Worm (Caenorhabditis elegans) whole organism, L4 larva: ENCODE data around the gene Y45F3A.5.

Experiments used
- D1046.2 ChIP-seq: fragments of 200-800 bp; sonication (Bioruptor generic); IDR thresholded peaks from 2 replicates; pipeline ENCODE4 v1.3.6; 2022; ENCODE audit warnings: missing genetic modification characterization, missing compliant biosample characterization
- F10B5.3 ChIP-seq: sonication (generic microtip); optimal IDR thresholded peaks from 2 replicates; lab custom pipeline; 2016; ENCODE audit warnings: mild to moderate bottlenecking, missing genetic modification characterization, missing compliant biosample characterization
- F26F4.8 ChIP-seq: fragments of 200-800 bp; sonication (Bioruptor generic); conservative IDR thresholded peaks from 2 replicates; pipeline ENCODE4 v1.3.6; 2022; ENCODE audit warnings: missing genetic modification characterization, missing compliant biosample characterization
- F49E8.2 ChIP-seq: sonication (generic microtip); optimal IDR thresholded peaks from 2 replicates; lab custom pipeline; 2016; ENCODE audit warnings: missing compliant biosample characterization, mild to moderate bottlenecking, missing genetic modification characterization, borderline replicate concordance
- Y105C5A.15 ChIP-seq: fragments of 200-800 bp; sonication (Bioruptor generic); IDR thresholded peaks from 2 replicates; pipeline ENCODE4 v1.3.6; 2022; ENCODE audit warnings: missing genetic modification characterization, missing compliant biosample characterization
- Y48G9A.11 ChIP-seq: fragments of 200-800 bp; sonication (Bioruptor generic); IDR thresholded peaks from 2 replicates; pipeline ENCODE4 v1.3.6; 2022; ENCODE audit warnings: missing genetic modification reagents, missing genetic modification characterization, missing compliant biosample characterization
- Y5F2A.4 ChIP-seq: fragments of 200-800 bp; sonication (Bioruptor generic); optimal IDR thresholded peaks from 2 replicates; lab custom pipeline; 2018; ENCODE audit warnings: mild to moderate bottlenecking, missing genetic modification characterization, missing compliant biosample characterization
- Y75B8A.6 ChIP-seq: fragments of 200-800 bp; sonication (Bioruptor generic); IDR thresholded peaks from 2 replicates; pipeline ENCODE4 v1.3.6; 2022; ENCODE audit warnings: missing genetic modification reagents, missing genetic modification characterization, missing compliant biosample characterization
- ZK546.5 ChIP-seq, 2 experiments: sonication (generic microtip); optimal IDR thresholded peaks; 2 replicates each; lab custom pipeline; 2017; ENCODE audit warnings: missing biosample characterization in 2 of 2, missing genetic modification characterization in 2 of 2
- ama-1 ChIP-seq: fragments of 150-350 bp; optimal IDR thresholded peaks from 2 replicates; lab custom pipeline; 2014; ENCODE audit warnings: inconsistent platforms, mixed read lengths
- ceh-28 ChIP-seq: fragments of 150-350 bp; optimal IDR thresholded peaks from 2 replicates; lab custom pipeline; 2014; ENCODE audit warnings: missing biosample characterization, missing genetic modification reagents, missing genetic modification characterization
- ceh-82 ChIP-seq: sonication (generic microtip); optimal IDR thresholded peaks from 2 replicates; lab custom pipeline; 2017; ENCODE audit warnings: missing biosample characterization, missing genetic modification characterization
- cey-2 ChIP-seq: sonication (generic microtip); optimal IDR thresholded peaks from 3 replicates; lab custom pipeline; 2017; ENCODE audit warnings: missing genetic modification characterization, mild to moderate bottlenecking, missing compliant biosample characterization, antibody characterized with exemption, borderline replicate concordance; ENCODE audit not compliant: insufficient read depth
- ctbp-1 ChIP-seq: fragments of 200-800 bp; sonication (Bioruptor generic); IDR thresholded peaks from 2 replicates; pipeline ENCODE4 v1.3.6; 2022; ENCODE audit warnings: missing genetic modification reagents, missing genetic modification characterization, missing compliant biosample characterization
- daf-12 ChIP-seq: fragments of 150-350 bp; optimal IDR thresholded peaks from 2 replicates; lab custom pipeline; 2014; ENCODE audit warnings: missing biosample characterization, missing genetic modification reagents, missing genetic modification characterization
- daf-16 ChIP-seq, 3 experiments: sonication (generic microtip); optimal IDR thresholded peaks; 2 replicates each; lab custom pipeline; 2016 to 2017; ENCODE audit warnings: missing genetic modification characterization in 3 of 3, missing genetic modification reagents in 3 of 3, mild to moderate bottlenecking in 2 of 3, missing compliant biosample characterization in 2 of 3, missing biosample characterization in 1 of 3, moderate library complexity in 1 of 3
- dmd-6 ChIP-seq: fragments of 200-800 bp; sonication (Bioruptor generic); IDR thresholded peaks from 2 replicates; pipeline ENCODE4 v1.3.6; 2022; ENCODE audit warnings: missing genetic modification reagents, missing genetic modification characterization, missing compliant biosample characterization
- dmd-9 ChIP-seq: fragments of 200-800 bp; sonication (Bioruptor generic); IDR thresholded peaks from 2 replicates; pipeline ENCODE4 v1.3.6; 2022; ENCODE audit warnings: missing genetic modification reagents, missing genetic modification characterization, missing compliant biosample characterization
- dpl-1 ChIP-seq: fragments of 150-350 bp; optimal IDR thresholded peaks from 2 replicates; lab custom pipeline; 2014; ENCODE audit warnings: missing biosample characterization, missing genetic modification reagents, missing genetic modification characterization
- dve-1 ChIP-seq: sonication (generic microtip); optimal IDR thresholded peaks from 2 replicates; lab custom pipeline; 2017; ENCODE audit warnings: antibody characterized with exemption, mild to moderate bottlenecking, missing genetic modification characterization, missing compliant biosample characterization; ENCODE audit not compliant: insufficient read depth
- egl-27 ChIP-seq: sonication (generic microtip); optimal IDR thresholded peaks from 3 replicates; lab custom pipeline; 2017; ENCODE audit warnings: missing biosample characterization, missing genetic modification reagents, missing genetic modification characterization
- fkh-10 ChIP-seq: fragments of 150-350 bp; optimal IDR thresholded peaks from 2 replicates; lab custom pipeline; 2014; ENCODE audit warnings: missing biosample characterization, missing genetic modification reagents, missing genetic modification characterization
- hif-1 ChIP-seq, 2 experiments: sonication (generic microtip); optimal IDR thresholded peaks; 2 replicates each; lab custom pipeline; 2016 to 2017; ENCODE audit warnings: missing compliant biosample characterization in 2 of 2, missing genetic modification characterization in 2 of 2, missing genetic modification reagents in 2 of 2, missing genotype in 2 of 2, mild to moderate bottlenecking in 1 of 2
- hlh-11 ChIP-seq: fragments of 200-800 bp; sonication (Bioruptor generic); optimal IDR thresholded peaks from 2 replicates; lab custom pipeline; 2018; ENCODE audit warnings: mild to moderate bottlenecking, missing genetic modification characterization, missing compliant biosample characterization
- lin-1 ChIP-seq: fragments of 200-800 bp; sonication (Bioruptor generic); IDR thresholded peaks from 2 replicates; pipeline ENCODE4 v1.3.6; 2022; ENCODE audit warnings: missing genetic modification reagents, missing genetic modification characterization, missing compliant biosample characterization
- lin-15B ChIP-seq: fragments of 150-350 bp; sonication (generic microtip); optimal IDR thresholded peaks from 3 replicates; lab custom pipeline; 2014; ENCODE audit warnings: missing biosample characterization, missing genetic modification characterization
- mdl-1 ChIP-seq, 2 experiments: fragments of 150-350 bp in 1 of 2; sonication (generic microtip) in 1 of 2; optimal IDR thresholded peaks; 2 replicates each; lab custom pipeline; 2014 to 2017; ENCODE audit warnings: missing biosample characterization in 2 of 2, missing genetic modification characterization in 2 of 2
- mes-2 ChIP-seq: sonication (generic microtip); optimal IDR thresholded peaks from 2 replicates; lab custom pipeline; 2016; ENCODE audit warnings: missing genotype, mild to moderate bottlenecking, missing genetic modification characterization, missing compliant biosample characterization; ENCODE audit not compliant: poor library complexity, severe bottlenecking
- nhr-10 ChIP-seq: fragments of 150-350 bp; optimal IDR thresholded peaks from 2 replicates; lab custom pipeline; 2014; ENCODE audit warnings: missing biosample characterization, missing genetic modification characterization
- nhr-102 ChIP-seq: sonication (generic microtip); optimal IDR thresholded peaks from 2 replicates; lab custom pipeline; 2016; ENCODE audit warnings: mild to moderate bottlenecking, missing genetic modification characterization, moderate library complexity, missing compliant biosample characterization
- nhr-237 ChIP-seq: sonication (generic microtip); optimal IDR thresholded peaks from 2 replicates; lab custom pipeline; 2017; ENCODE audit warnings: missing biosample characterization, missing genetic modification characterization
- nhr-25 ChIP-seq: sonication (generic microtip); optimal IDR thresholded peaks from 2 replicates; lab custom pipeline; 2017; ENCODE audit warnings: missing genetic modification characterization, mild to moderate bottlenecking, missing compliant biosample characterization, antibody characterized with exemption, moderate library complexity, borderline replicate concordance; ENCODE audit not compliant: insufficient read depth
- nhr-28 ChIP-seq: fragments of 150-350 bp; optimal IDR thresholded peaks from 2 replicates; lab custom pipeline; 2014; ENCODE audit warnings: missing biosample characterization, missing genetic modification characterization
- nhr-48 ChIP-seq: sonication (generic microtip); optimal IDR thresholded peaks from 2 replicates; lab custom pipeline; 2016; ENCODE audit warnings: mild to moderate bottlenecking, missing genetic modification characterization, missing compliant biosample characterization
- nhr-76 ChIP-seq: fragments of 150-350 bp; optimal IDR thresholded peaks from 2 replicates; lab custom pipeline; 2014; ENCODE audit warnings: missing biosample characterization, missing genetic modification characterization
- nhr-77 ChIP-seq: fragments of 150-350 bp; optimal IDR thresholded peaks from 2 replicates; lab custom pipeline; 2014; ENCODE audit warnings: missing biosample characterization, missing genetic modification characterization
- pha-4 ChIP-seq, 2 experiments: fragments of 150-350 bp in 1 of 2; fragments of 200-800 bp in 1 of 2; sonication (Bioruptor generic) in 1 of 2; IDR thresholded peaks in 1 of 2; optimal IDR thresholded peaks in 1 of 2; 2 replicates each; pipeline versions ENCODE4 v1.3.6 to Lab custom; 2014 to 2022; ENCODE audit warnings: missing genetic modification characterization in 2 of 2, missing genetic modification reagents in 2 of 2, missing biosample characterization in 1 of 2, missing compliant biosample characterization in 1 of 2
- php-3 ChIP-seq: fragments of 200-800 bp; sonication (Bioruptor generic); IDR thresholded peaks from 2 replicates; pipeline ENCODE4 v1.3.6; 2022; ENCODE audit warnings: missing genetic modification reagents, missing genetic modification characterization, missing compliant biosample characterization
- rbr-2 ChIP-seq: sonication (generic microtip); optimal IDR thresholded peaks from 2 replicates; lab custom pipeline; 2016; ENCODE audit warnings: missing genotype, missing genetic modification characterization, missing compliant biosample characterization
- saeg-2 ChIP-seq: fragments of 200-800 bp; sonication (Bioruptor generic); IDR thresholded peaks from 2 replicates; pipeline ENCODE4 v1.3.6; 2022; ENCODE audit warnings: missing genetic modification reagents, missing genetic modification characterization, missing compliant biosample characterization
- sdz-12 ChIP-seq: fragments of 200-800 bp; sonication (Bioruptor generic); optimal IDR thresholded peaks from 2 replicates; lab custom pipeline; 2018; ENCODE audit warnings: mild to moderate bottlenecking, missing genetic modification characterization, missing compliant biosample characterization
- skn-1 ChIP-seq: fragments of 150-350 bp; optimal IDR thresholded peaks from 2 replicates; lab custom pipeline; 2014; ENCODE audit warnings: missing biosample characterization, missing genetic modification characterization
- snpc-1.2 ChIP-seq: fragments of 200-800 bp; sonication (Bioruptor generic); IDR thresholded peaks from 2 replicates; pipeline ENCODE4 v1.3.6; 2022; ENCODE audit warnings: missing genetic modification reagents, missing genetic modification characterization, missing compliant biosample characterization
- snpc-4 ChIP-seq: fragments of 150-350 bp; optimal IDR thresholded peaks from 2 replicates; lab custom pipeline; 2014; ENCODE audit warnings: missing biosample characterization, missing genetic modification characterization
- spr-1 ChIP-seq: sonication (generic microtip); optimal IDR thresholded peaks from 2 replicates; lab custom pipeline; 2016; ENCODE audit warnings: mild to moderate bottlenecking, missing genetic modification characterization, missing compliant biosample characterization
- tag-97 ChIP-seq: fragments of 200-800 bp; sonication (Bioruptor generic); IDR thresholded peaks from 2 replicates; pipeline ENCODE4 v1.3.6; 2022; ENCODE audit warnings: missing genetic modification characterization, missing compliant biosample characterization
- tra-1 ChIP-seq: fragments of 200-800 bp; sonication (Bioruptor generic); IDR thresholded peaks from 2 replicates; pipeline ENCODE4 v1.3.6; 2022; ENCODE audit warnings: missing genetic modification reagents, missing genetic modification characterization, missing compliant biosample characterization
- unc-39 ChIP-seq: sonication (generic microtip); optimal IDR thresholded peaks from 2 replicates; lab custom pipeline; 2017; ENCODE audit warnings: missing biosample characterization, missing genetic modification characterization
- zfp-2 ChIP-seq: sonication (generic microtip); optimal IDR thresholded peaks from 2 replicates; lab custom pipeline; 2016; ENCODE audit warnings: mild to moderate bottlenecking, missing genetic modification characterization, missing compliant biosample characterization
- ztf-11 ChIP-seq: fragments of 150-350 bp; optimal IDR thresholded peaks from 2 replicates; lab custom pipeline; 2014; ENCODE audit warnings: missing biosample characterization, missing genetic modification characterization

The Y45F3A.5 gene

DNA sequence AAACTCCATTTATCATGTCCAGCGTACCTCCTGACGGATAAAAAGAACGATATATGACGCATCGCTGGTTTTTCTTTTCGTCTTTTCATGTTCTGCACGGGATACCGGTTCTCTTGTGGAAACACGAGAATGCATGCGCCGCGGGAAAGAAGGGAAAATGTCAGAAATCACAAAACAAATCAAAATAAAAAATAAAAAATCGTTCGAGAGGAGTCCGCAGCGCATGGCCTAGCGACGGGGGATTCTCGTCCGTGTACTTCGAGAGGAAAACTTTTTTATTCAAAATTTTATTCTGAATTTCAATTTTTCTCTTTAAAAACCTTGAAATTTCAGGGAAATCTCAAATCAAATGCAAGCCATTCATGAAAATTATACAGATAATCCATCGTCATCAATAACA lies 35.1 kb upstream of the Y45F3A.5 start, which contains the start of the genes lron-10 and hpr-9 (continued):
- TF ChIP-seq daf-12 (no peak), nhr-237 (tag; lab: Kevin White, UChicago) (no peak), snpc-1.2 (GFP tag; lab: Robert Waterston, UW) (no peak), nhr-76 (tag; lab: Kevin White, UChicago) (no peak), dve-1 (tag; lab: Kevin White, UChicago) (peak; percentile 78), spr-1 (tag; lab: Kevin White, UChicago) (peak; percentile 52), sdz-12 (GFP tag; lab: Kevin White, UChicago) (peak; percentile 29), zfp-2 (tag; lab: Kevin White, UChicago) (no peak), nhr-48 (tag; lab: Kevin White, UChicago) (peak; percentile 58), nhr-10 (no peak), daf-16 (GFP tag; optimal IDR thresholded peaks at IDR 0.05; lab: Kevin White, UChicago) (no peak), daf-16 (tag; optimal IDR thresholded peaks at IDR 0.05; lab: Kevin White, UChicago) (peak; percentile 61), F10B5.3 (no peak), dpl-1 (GFP tag; lab: Kevin White, UChicago) (peak; percentile 77), nhr-28 (tag; lab: Kevin White, UChicago) (peak; percentile 68), Y75B8A.6 (no peak), dmd-6 (GFP tag; lab: Robert Waterston, UW) (peak; percentile 80), Y5F2A.4 (GFP tag; lab: Kevin White, UChicago) (no peak), snpc-4 (tag; lab: Kevin White, UChicago) (no peak), tra-1 (peak; percentile 68; the same call in 1 of the 2 replicates), ceh-28 (tag; lab: Kevin White, UChicago) (no peak), mdl-1 (tag; optimal IDR thresholded peaks at IDR 0.05; lab: Kevin White, UChicago) (peak; percentile 51 to 85), F49E8.2 (peak; percentile 57), nhr-102 (peak; percentile 83), php-3 (0 out of 2 replicates have a peak, but pooled peaks have one; percentile 30), ctbp-1 (GFP tag; lab: Robert Waterston, UW) (no peak), D1046.2 (GFP tag; lab: Robert Waterston, UW) (peak; percentile 19; the same call in 1 of the 2 replicates), lin-15B (tag; lab: Kevin White, UChicago) (no peak), skn-1 (no peak), F26F4.8 (GFP tag; lab: Robert Waterston, UW) (no peak), mes-2 (peak; percentile 99), lin-1 (GFP tag; lab: Robert Waterston, UW) (peak; percentile 9; the same call in 1 of the 2 replicates), nhr-77 (tag; lab: Kevin White, UChicago) (peak; percentile 23), unc-39 (tag; lab: Kevin White, UChicago) (no peak), hlh-11 (tag; lab: Kevin White, UChicago) (peak; percentile 86), cey-2 (tag; lab: Kevin White, UChicago) (no peak), ztf-11 (tag; lab: Kevin White, UChicago) (no peak), ZK546.5 (tag; optimal IDR thresholded peaks at IDR 0.05; lab: Kevin White, UChicago) (no peak), ama-1 (lab: Kevin White, UChicago) (peak; percentile 3), nhr-25 (tag; lab: Kevin White, UChicago) (no peak), ceh-82 (tag; lab: Kevin White, UChicago) (no peak), tag-97 (no peak), egl-27 (tag; lab: Kevin White, UChicago) (no peak), saeg-2 (GFP tag; lab: Robert Waterston, UW) (no peak), hif-1 (tag; optimal IDR thresholded peaks at IDR 0.05; lab: Kevin White, UChicago) (peak in 1 of 2 experiments; percentile 94), pha-4 (GFP tag; IDR thresholded peaks at IDR 0.05; lab: Robert Waterston, UW) (peak; percentile 60; the same call in 1 of the 2 replicates), pha-4 (tag; optimal IDR thresholded peaks at IDR 0.05; lab: Kevin White, UChicago) (no peak), fkh-10 (GFP tag; lab: Kevin White, UChicago) (no peak), Y105C5A.15 (GFP tag; lab: Robert Waterston, UW) (no peak), Y48G9A.11 (GFP tag; lab: Robert Waterston, UW) (no peak), dmd-9 (GFP tag; lab: Robert Waterston, UW) (peak; percentile 91), rbr-2 (peak; percentile 61)
